Worm (Caenorhabditis elegans) whole organism, L4/young adult: ENCODE measurements around the gene cki-1.

Experiments used
- W03F9.2 ChIP-seq: fragments of 150-350 bp; optimal IDR thresholded peaks from 2 replicates; lab custom pipeline; 2014; ENCODE audit warnings: missing biosample characterization, missing genetic modification characterization
- him-1 ChIP-seq: sonication (generic microtip); optimal IDR thresholded peaks from 2 replicates; lab custom pipeline; 2016; ENCODE audit warnings: missing genotype, missing genetic modification reagents, missing genetic modification characterization, missing compliant biosample characterization

DNA sequence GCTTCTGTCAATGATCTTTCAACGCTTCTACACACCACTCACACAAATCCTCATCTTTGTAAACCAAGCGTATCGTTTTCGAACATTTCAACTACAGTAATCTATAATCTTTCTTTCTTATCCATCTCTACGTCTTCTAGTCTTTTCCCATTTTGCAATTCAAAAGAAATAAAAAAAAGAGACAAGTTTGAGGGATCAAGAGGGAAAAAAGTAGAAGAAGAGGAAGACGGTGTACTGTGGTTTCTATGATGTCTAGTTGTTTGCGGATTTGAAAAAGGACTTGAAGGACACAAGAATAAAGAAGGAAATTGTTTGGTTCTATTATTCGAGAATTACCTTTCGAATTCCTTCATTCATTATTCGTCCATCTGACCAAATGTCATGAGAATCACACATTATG lies 18.5 kb upstream of the cki-1 start:
- TF ChIP-seq him-1 = no peak
- no peak for TF ChIP-seq W03F9.2 (tag; lab: Kevin White, UChicago)
